Worm (Caenorhabditis elegans) whole organism, late embryonic: ENCODE data around the gene tbc-13.

Source experiments
- C08G9.2 ChIP-seq: sonication (generic microtip); optimal IDR thresholded peaks from 2 replicates; lab custom pipeline; 2016; ENCODE audit warnings: mild to moderate bottlenecking, missing genetic modification characterization, moderate library complexity, missing compliant biosample characterization
- C38D4.7 ChIP-seq: fragments of 200-800 bp; sonication (Bioruptor generic); optimal IDR thresholded peaks from 2 replicates; lab custom pipeline; 2018; ENCODE audit warnings: mild to moderate bottlenecking, missing genetic modification characterization, moderate library complexity, missing compliant biosample characterization
- F13H6.1 ChIP-seq: sonication (generic microtip); optimal IDR thresholded peaks from 2 replicates; lab custom pipeline; 2016; ENCODE audit warnings: missing genetic modification characterization, missing compliant biosample characterization
- K02D7.2 ChIP-seq: sonication (generic microtip); optimal IDR thresholded peaks from 2 replicates; lab custom pipeline; 2017; ENCODE audit warnings: mild to moderate bottlenecking, missing genetic modification characterization, missing compliant biosample characterization
- T23F11.4 ChIP-seq: fragments of 200-800 bp; sonication (Bioruptor generic); optimal IDR thresholded peaks from 2 replicates; lab custom pipeline; 2018; ENCODE audit warnings: mild to moderate bottlenecking, missing genetic modification characterization, missing compliant biosample characterization
- ahr-1 ChIP-seq: sonication (generic microtip); optimal IDR thresholded peaks from 2 replicates; lab custom pipeline; 2016; ENCODE audit warnings: missing genetic modification characterization, missing compliant biosample characterization
- ama-1 ChIP-seq: fragments of 150-350 bp; optimal IDR thresholded peaks from 2 replicates; lab custom pipeline; 2014
- ceh-18 ChIP-seq: sonication (generic microtip); optimal IDR thresholded peaks from 2 replicates; lab custom pipeline; 2016; ENCODE audit warnings: missing genetic modification characterization, missing compliant biosample characterization
- ceh-19 ChIP-seq: fragments of 200-800 bp; sonication (Bioruptor generic); optimal IDR thresholded peaks from 2 replicates; lab custom pipeline; 2018; ENCODE audit warnings: mild to moderate bottlenecking, missing genetic modification characterization, missing compliant biosample characterization
- ceh-2 ChIP-seq: sonication (generic microtip); optimal IDR thresholded peaks from 2 replicates; lab custom pipeline; 2016; ENCODE audit warnings: missing genotype, missing genetic modification characterization, missing compliant biosample characterization
- ceh-31 ChIP-seq: sonication (generic microtip); optimal IDR thresholded peaks from 2 replicates; lab custom pipeline; 2016; ENCODE audit warnings: missing genetic modification characterization, missing compliant biosample characterization
- ceh-45 ChIP-seq: fragments of 200-800 bp; sonication (Bioruptor generic); IDR thresholded peaks from 2 replicates; pipeline ENCODE4 v1.3.6; 2022; ENCODE audit warnings: missing genetic modification reagents, missing genetic modification characterization, missing compliant biosample characterization
- ceh-6 ChIP-seq: fragments of 200-800 bp; sonication (Bioruptor generic); optimal IDR thresholded peaks from 2 replicates; lab custom pipeline; 2018; ENCODE audit warnings: mild to moderate bottlenecking, missing genetic modification characterization, missing compliant biosample characterization
- che-1 ChIP-seq: sonication (generic microtip); optimal IDR thresholded peaks from 2 replicates; lab custom pipeline; 2016; ENCODE audit warnings: mild to moderate bottlenecking, missing genetic modification characterization, missing compliant biosample characterization
- dve-1 ChIP-seq: sonication (generic microtip); optimal IDR thresholded peaks from 2 replicates; lab custom pipeline; 2017; ENCODE audit warnings: antibody characterized with exemption, mild to moderate bottlenecking, missing genetic modification characterization, missing compliant biosample characterization
- elt-2 ChIP-seq: sonication (generic microtip); optimal IDR thresholded peaks from 2 replicates; lab custom pipeline; 2016; ENCODE audit warnings: missing genetic modification reagents, missing genetic modification characterization, missing compliant biosample characterization
- ets-4 ChIP-seq: sonication (generic microtip); optimal IDR thresholded peaks from 2 replicates; lab custom pipeline; 2016; ENCODE audit warnings: missing genetic modification characterization, missing compliant biosample characterization
- eyg-1 ChIP-seq: sonication (generic microtip); optimal IDR thresholded peaks from 2 replicates; lab custom pipeline; 2016; ENCODE audit warnings: missing genotype, missing genetic modification characterization, missing compliant biosample characterization
- fkh-10 ChIP-seq: fragments of 150-350 bp; optimal IDR thresholded peaks from 2 replicates; lab custom pipeline; 2014; ENCODE audit warnings: missing biosample characterization, missing genetic modification reagents, missing genetic modification characterization
- fkh-6 ChIP-seq: sonication (generic microtip); optimal IDR thresholded peaks from 2 replicates; lab custom pipeline; 2016; ENCODE audit warnings: missing genetic modification characterization, missing compliant biosample characterization
- gmeb-2 ChIP-seq: sonication (generic microtip); optimal IDR thresholded peaks from 2 replicates; lab custom pipeline; 2016; ENCODE audit warnings: missing genetic modification characterization, inconsistent platforms, missing compliant biosample characterization
- hlh-30 ChIP-seq: sonication (generic microtip); optimal IDR thresholded peaks from 2 replicates; lab custom pipeline; 2017; ENCODE audit warnings: antibody characterized with exemption, missing genetic modification characterization, missing compliant biosample characterization; ENCODE audit not compliant: insufficient read depth
- hlh-6 ChIP-seq: sonication (generic microtip); optimal IDR thresholded peaks from 2 replicates; lab custom pipeline; 2016; ENCODE audit warnings: missing genotype, missing genetic modification characterization, missing compliant biosample characterization
- hlh-8 ChIP-seq: sonication (generic microtip); optimal IDR thresholded peaks from 2 replicates; lab custom pipeline; 2016; ENCODE audit warnings: missing genotype, missing genetic modification characterization, missing compliant biosample characterization
- lin-11 ChIP-seq: fragments of 200-800 bp; sonication (Bioruptor generic); optimal IDR thresholded peaks from 2 replicates; lab custom pipeline; 2018; ENCODE audit warnings: mild to moderate bottlenecking, missing genetic modification characterization, missing compliant biosample characterization
- madf-2 ChIP-seq: sonication (generic microtip); optimal IDR thresholded peaks from 2 replicates; lab custom pipeline; 2017; ENCODE audit warnings: missing genetic modification characterization, missing compliant biosample characterization
- mec-3 ChIP-seq: sonication (generic microtip); optimal IDR thresholded peaks from 2 replicates; lab custom pipeline; 2016; ENCODE audit warnings: borderline replicate concordance, missing genetic modification characterization, missing compliant biosample characterization
- nhr-232 ChIP-seq: sonication (generic microtip); optimal IDR thresholded peaks from 2 replicates; lab custom pipeline; 2016; ENCODE audit warnings: missing genetic modification characterization, missing compliant biosample characterization
- odd-2 ChIP-seq: sonication (generic microtip); optimal IDR thresholded peaks from 2 replicates; lab custom pipeline; 2017; ENCODE audit warnings: antibody characterized with exemption, mild to moderate bottlenecking, missing genetic modification characterization, missing compliant biosample characterization
- pag-3 ChIP-seq: sonication (generic microtip); optimal IDR thresholded peaks from 2 replicates; lab custom pipeline; 2016; ENCODE audit warnings: missing compliant biosample characterization, missing genetic modification characterization, borderline replicate concordance
- pat-9 ChIP-seq: fragments of 200-800 bp; sonication (Bioruptor generic); optimal IDR thresholded peaks from 2 replicates; lab custom pipeline; 2018; ENCODE audit warnings: mild to moderate bottlenecking, missing genetic modification characterization, moderate library complexity, missing compliant biosample characterization
- pax-1 ChIP-seq: fragments of 150-350 bp; optimal IDR thresholded peaks from 2 replicates; lab custom pipeline; 2014; ENCODE audit warnings: missing biosample characterization, missing genetic modification characterization
- pha-2 ChIP-seq: sonication (generic microtip); optimal IDR thresholded peaks from 2 replicates; lab custom pipeline; 2017; ENCODE audit warnings: mild to moderate bottlenecking, missing genetic modification characterization, missing compliant biosample characterization
- pqm-1 ChIP-seq: sonication (generic microtip); optimal IDR thresholded peaks from 2 replicates; lab custom pipeline; 2016; ENCODE audit warnings: missing genetic modification characterization, missing compliant biosample characterization
- pros-1 ChIP-seq: fragments of 150-350 bp; optimal IDR thresholded peaks from 2 replicates; lab custom pipeline; 2014; ENCODE audit warnings: missing biosample characterization, missing genetic modification reagents, missing genetic modification characterization
- rnt-1 ChIP-seq: sonication (generic microtip); optimal IDR thresholded peaks from 2 replicates; lab custom pipeline; 2016; ENCODE audit warnings: missing genetic modification characterization, missing compliant biosample characterization
- sdc-2 ChIP-seq: sonication (generic microtip); optimal IDR thresholded peaks from 2 replicates; lab custom pipeline; 2016; ENCODE audit warnings: missing genotype, missing genetic modification characterization, missing compliant biosample characterization
- sox-2 ChIP-seq: fragments of 200-800 bp; sonication (Bioruptor generic); IDR thresholded peaks from 2 replicates; pipeline ENCODE4 v1.3.6; 2022; ENCODE audit warnings: missing genetic modification reagents, missing genetic modification characterization, missing compliant biosample characterization
- sox-4 ChIP-seq: sonication (generic microtip); optimal IDR thresholded peaks from 2 replicates; lab custom pipeline; 2017; ENCODE audit warnings: mild to moderate bottlenecking, missing genetic modification characterization, inconsistent platforms, missing compliant biosample characterization
- syd-9 ChIP-seq: sonication (generic microtip); optimal IDR thresholded peaks from 2 replicates; lab custom pipeline; 2016; ENCODE audit warnings: mild to moderate bottlenecking, missing genetic modification characterization, moderate library complexity, missing compliant biosample characterization
- tbx-2 ChIP-seq: sonication (generic microtip); optimal IDR thresholded peaks from 2 replicates; lab custom pipeline; 2016; ENCODE audit warnings: missing genetic modification characterization, missing compliant biosample characterization
- tbx-7 ChIP-seq: sonication (generic microtip); optimal IDR thresholded peaks from 2 replicates; lab custom pipeline; 2016; ENCODE audit warnings: missing genotype, missing genetic modification characterization, missing compliant biosample characterization
- ttx-3 ChIP-seq: sonication (generic microtip); optimal IDR thresholded peaks from 2 replicates; lab custom pipeline; 2016; ENCODE audit warnings: missing genetic modification reagents, missing genetic modification characterization, missing compliant biosample characterization
- unc-3 ChIP-seq, 2 experiments: fragments of 200-800 bp in 1 of 2; sonication (Bioruptor generic) in 1 of 2; sonication (generic microtip) in 1 of 2; conservative IDR thresholded peaks in 1 of 2; optimal IDR thresholded peaks in 1 of 2; 2 replicates each; pipeline versions ENCODE4 v1.3.6 to Lab custom; 2016 to 2022; ENCODE audit warnings: missing compliant biosample characterization in 2 of 2, missing genetic modification characterization in 2 of 2, missing genetic modification reagents in 1 of 2
- unc-42 ChIP-seq: sonication (generic microtip); optimal IDR thresholded peaks from 2 replicates; lab custom pipeline; 2016; ENCODE audit warnings: missing genotype, missing genetic modification characterization, missing compliant biosample characterization

tbc-13 gene

DNA sequence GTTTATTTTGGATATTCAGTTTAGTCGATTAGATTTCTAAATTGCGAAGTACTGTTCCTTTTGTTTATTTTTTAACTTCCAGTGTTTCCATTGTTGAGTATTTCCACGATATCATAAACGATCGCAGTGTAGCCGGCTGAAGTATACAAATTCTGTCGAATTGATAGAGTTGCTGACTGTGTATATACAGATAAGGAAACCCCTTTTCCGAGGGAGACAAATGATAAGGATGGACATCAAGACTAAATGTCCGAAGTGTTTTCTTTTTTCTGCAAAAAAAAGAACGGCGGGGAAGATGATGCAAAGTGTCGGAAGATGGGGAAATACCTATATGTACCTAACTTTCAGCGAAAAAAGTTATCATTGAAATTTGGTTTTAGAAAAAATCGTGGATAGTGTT lies 38.3 kb upstream of the tbc-13 start:
- TF ChIP-seq pros-1 (no peak), syd-9 (tag; lab: Kevin White, UChicago) (no peak), K02D7.2 (tag; lab: Kevin White, UChicago) (no peak), F13H6.1 (no peak), pha-2 (tag; lab: Kevin White, UChicago) (no peak), ttx-3 (tag; lab: Kevin White, UChicago) (no peak), sox-2 (no peak), elt-2 (peak; percentile 38)

DNA sequence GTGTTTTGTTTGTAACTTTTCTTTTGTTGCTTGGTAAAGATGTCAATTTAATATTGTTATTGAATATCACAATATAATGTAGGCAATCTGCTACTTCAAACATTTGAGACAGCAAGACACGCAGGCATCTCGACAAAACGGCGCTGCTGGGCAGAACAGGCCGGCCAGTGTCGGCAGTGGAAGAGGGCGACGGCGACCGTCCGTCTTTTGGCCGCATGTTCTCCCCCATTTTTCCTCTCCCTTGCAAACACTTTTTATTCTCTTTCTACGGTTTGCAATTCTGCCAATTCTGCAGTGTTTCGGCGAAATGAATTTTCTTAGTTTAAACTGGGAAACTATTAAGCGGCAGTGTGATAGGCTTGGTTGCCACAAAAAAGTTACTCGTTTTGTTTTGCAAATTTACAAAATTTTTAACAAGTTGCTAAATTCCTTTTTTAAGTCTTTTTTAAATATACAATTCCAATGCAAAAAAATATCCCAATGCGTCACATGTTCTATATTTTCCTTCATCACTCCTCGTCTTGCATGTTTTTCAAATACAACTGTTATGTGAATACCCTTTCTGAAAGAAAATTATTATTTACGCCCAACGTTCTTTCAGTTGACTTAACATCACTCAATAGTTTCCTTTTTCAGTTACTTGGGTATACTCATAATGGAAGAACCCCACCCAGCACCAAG lies 35.4 kb upstream of the tbc-13 start, which contains the start of gene T18D3.6:
Gene T18D3.6, plus strand, starts transcription at position 631 of the 681 bp plus-strand sequence.
- TF ChIP-seq ceh-45 (GFP tag; lab: Robert Waterston, UW) (0 out of 2 replicates have a peak, but pooled peaks have one; percentile 14), pqm-1 (tag; lab: Kevin White, UChicago) (no peak)
- TF ChIP-seq, all 69 proteins: peak for 1

DNA sequence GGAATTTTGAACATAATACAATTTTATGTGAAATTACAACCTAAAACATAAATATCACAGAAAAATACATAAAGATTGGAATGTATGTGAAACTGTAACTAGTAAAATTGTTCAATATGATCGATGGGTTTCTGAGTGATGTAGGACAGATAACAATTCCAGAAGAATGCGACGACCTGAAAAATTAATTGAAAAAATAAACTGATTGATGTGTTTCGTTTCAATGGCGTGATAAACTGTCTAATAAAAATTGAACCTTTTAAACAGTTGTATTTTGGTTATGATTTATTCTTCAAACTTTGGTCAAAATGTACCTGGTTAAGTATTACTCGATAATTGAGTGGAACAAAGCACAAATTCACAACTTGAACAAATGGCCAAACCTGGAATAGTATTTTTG lies 33.6 kb upstream of the tbc-13 start:
- TF ChIP-seq dve-1 (tag; lab: Kevin White, UChicago), result no peak
- no peak for TF ChIP-seq ceh-31
- no peak for TF ChIP-seq T23F11.4
- no peak for TF ChIP-seq pax-1 (tag; lab: Kevin White, UChicago)
- TF ChIP-seq C38D4.7 (GFP tag; lab: Kevin White, UChicago), result no peak
- no peak for TF ChIP-seq che-1 (tag; lab: Kevin White, UChicago)
- no peak for TF ChIP-seq nhr-232 (tag; lab: Kevin White, UChicago)
- no peak for TF ChIP-seq unc-42 (tag; lab: Kevin White, UChicago)
- TF ChIP-seq unc-3 (GFP tag; conservative IDR thresholded peaks at IDR 0.05; lab: Robert Waterston, UW), result no peak
- no peak for TF ChIP-seq unc-3 (tag; optimal IDR thresholded peaks at IDR 0.05; lab: Kevin White, UChicago)
- no peak for TF ChIP-seq fkh-10 (GFP tag; lab: Kevin White, UChicago)
- no peak for TF ChIP-seq fkh-6

DNA sequence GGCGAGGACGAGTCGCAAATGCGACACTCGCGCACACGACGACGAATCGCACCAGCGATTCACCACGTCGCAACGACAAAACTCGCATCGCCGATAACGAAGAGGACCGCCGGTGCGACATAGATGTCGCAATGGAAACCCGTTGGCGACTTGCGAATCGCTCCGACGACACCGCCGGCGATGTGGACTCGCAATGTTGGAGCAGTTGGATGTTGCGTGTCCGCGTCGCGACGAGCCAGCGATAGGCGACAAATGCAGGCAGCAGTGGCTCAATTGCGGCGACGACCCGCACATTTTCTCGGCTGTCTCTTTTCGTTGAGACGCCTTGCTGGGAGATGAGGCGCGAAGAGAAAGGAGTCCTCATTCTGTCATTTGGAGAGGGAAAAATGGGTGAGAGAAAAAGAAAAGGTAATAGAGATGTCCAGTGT lies 32.7 kb upstream of the tbc-13 start:
- no peak for TF ChIP-seq fkh-6
- no peak for TF ChIP-seq tbx-7 (tag; lab: Kevin White, UChicago)
- no peak for TF ChIP-seq ceh-45 (GFP tag; lab: Robert Waterston, UW)
- TF ChIP-seq rnt-1 (tag; lab: Kevin White, UChicago), result peak; percentile 54
- no peak for TF ChIP-seq eyg-1 (tag; lab: Kevin White, UChicago)
- peak; percentile 44 for TF ChIP-seq unc-42 (tag; lab: Kevin White, UChicago)
- peak; percentile 59 for TF ChIP-seq hlh-6
- TF ChIP-seq dve-1 (tag; lab: Kevin White, UChicago), result peak; percentile 39
- peak; percentile 8 for TF ChIP-seq C08G9.2 (tag; lab: Kevin White, UChicago)
- no peak for TF ChIP-seq ceh-2 (tag; lab: Kevin White, UChicago)
- no peak for TF ChIP-seq hlh-30 (tag; lab: Kevin White, UChicago)
- TF ChIP-seq fkh-10 (GFP tag; lab: Kevin White, UChicago), result no peak
- TF ChIP-seq ahr-1, result no peak
- no peak for TF ChIP-seq ama-1 (lab: Kevin White, UChicago)
- TF ChIP-seq hlh-8, result peak; percentile 24
- peak; percentile 80 for TF ChIP-seq sdc-2 (tag; lab: Kevin White, UChicago)
- TF ChIP-seq odd-2 (tag; lab: Kevin White, UChicago), result no peak
- TF ChIP-seq nhr-232 (tag; lab: Kevin White, UChicago), result no peak
- TF ChIP-seq gmeb-2, result peak; percentile 30
- TF ChIP-seq ceh-18 (tag; lab: Kevin White, UChicago), result peak; percentile 57
- peak; percentile 82 for TF ChIP-seq tbx-2 (tag; lab: Kevin White, UChicago)
- TF ChIP-seq mec-3 (tag; lab: Kevin White, UChicago), result no peak
- TF ChIP-seq ceh-19, result peak; percentile 26
- TF ChIP-seq pat-9 (tag; lab: Kevin White, UChicago), result no peak
- no peak for TF ChIP-seq sox-4
- TF ChIP-seq ttx-3 (tag; lab: Kevin White, UChicago), result no peak
- TF ChIP-seq ceh-6 (GFP tag; lab: Kevin White, UChicago), result peak; percentile 25
- TF ChIP-seq lin-11 (tag; lab: Kevin White, UChicago), result no peak
- peak; percentile 99 for TF ChIP-seq madf-2 (tag; lab: Kevin White, UChicago)
- TF ChIP-seq pag-3 (tag; lab: Kevin White, UChicago), result no peak
- peak; percentile 19 for TF ChIP-seq ets-4 (tag; lab: Kevin White, UChicago)
